Worm (Caenorhabditis elegans): Measurements from ENCODE around the gene sri-20.

DNA sequence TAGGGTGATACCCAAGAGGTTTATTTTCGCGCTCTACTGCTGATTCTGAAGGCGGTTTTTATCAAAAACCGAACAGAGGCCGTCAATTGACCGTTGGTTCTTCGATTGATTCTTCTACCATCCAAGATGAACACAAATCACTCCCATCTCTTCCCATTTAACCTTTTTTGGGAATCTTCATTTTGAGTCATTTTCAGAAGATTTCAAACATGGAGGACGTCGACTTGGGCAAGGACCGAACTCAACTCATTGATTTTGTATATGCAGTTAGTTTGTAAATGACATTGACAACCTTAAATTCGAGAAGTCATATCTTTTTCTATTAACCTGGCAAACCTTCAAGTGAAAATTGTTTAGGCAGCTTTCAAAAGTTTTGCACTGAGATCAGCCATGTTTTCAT, 20.0 kb downstream of the sri-20 start, which contains the start of gene AC3.5:
- TF ChIP-seq flt-1 (GFP tag; IDR thresholded peaks at IDR 0.05) (no peak), hnd-1 (tag; optimal IDR thresholded peaks at IDR 0.05) (no peak), tra-4 (tag; optimal IDR thresholded peaks at IDR 0.05) (no peak), ceh-36 (tag; optimal IDR thresholded peaks at IDR 0.05) (no peak), ama-1 (optimal IDR thresholded peaks at IDR 0.05) (no peak), ets-7 (tag; optimal IDR thresholded peaks at IDR 0.05) (no peak), ceh-13 (GFP tag; optimal IDR thresholded peaks at IDR 0.05) (no peak), hmbx-1 (tag; optimal IDR thresholded peaks at IDR 0.05) (no peak), B0310.2 (tag; optimal IDR thresholded peaks at IDR 0.05) (no peak), aly-1 (tag; optimal IDR thresholded peaks at IDR 0.05) (no peak), tbx-37 (GFP tag; conservative IDR thresholded peaks at IDR 0.05) (no peak)
